Fruit fly (Drosophila melanogaster): ENCODE results near the gene Eig71Ei.

DNA sequence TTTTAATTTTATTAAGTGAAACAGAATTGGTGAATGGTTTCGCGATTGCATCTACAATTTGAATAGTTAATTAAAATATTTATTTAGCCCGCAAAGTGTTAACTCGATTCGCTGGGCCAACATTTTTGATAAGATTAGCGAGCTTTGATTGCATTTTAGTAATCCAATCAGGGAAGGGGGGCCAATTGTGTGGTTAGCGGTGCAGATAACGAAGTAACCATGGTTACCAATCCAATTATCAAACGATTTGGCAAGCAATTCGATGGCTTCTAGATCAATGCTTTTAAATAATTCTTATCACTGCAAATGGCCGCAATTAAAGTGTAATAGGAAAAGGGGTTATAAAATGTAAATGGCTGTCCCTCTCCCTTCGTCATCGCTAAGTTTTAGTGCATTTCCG lies 32.9 kb downstream of the Eig71Ei start:
- TF ChIP-seq lola (GFP tag; optimal IDR thresholded peaks at IDR 0.05) (no peak), dl (GFP tag; optimal IDR thresholded peaks at IDR 0.05; ENCODE audit: insufficient read depth in 1 of 2, partially characterized antibody in 2 of 2) (no peak), Sp1 (GFP tag; optimal IDR thresholded peaks at IDR 0.05) (no peak), Myc (optimal IDR thresholded peaks at IDR 0.05) (no peak), Jra (GFP tag; optimal IDR thresholded peaks at IDR 0.05) (no peak), pan (optimal IDR thresholded peaks at IDR 0.05) (no peak), HLH106 (tag; optimal IDR thresholded peaks at IDR 0.05) (no peak), Hr78 (GFP tag; optimal IDR thresholded peaks at IDR 0.05) (no peak), CrebA (GFP tag; optimal IDR thresholded peaks at IDR 0.05; ENCODE audit: borderline replicate concordance) (no peak), Hr83 (GFP tag; optimal IDR thresholded peaks at IDR 0.05; ENCODE audit: poor library complexity, severe bottlenecking) (no peak), Dfd (GFP tag; optimal IDR thresholded peaks at IDR 0.05) (no peak), psq (GFP tag; optimal IDR thresholded peaks at IDR 0.05) (no peak), fru (GFP tag; optimal IDR thresholded peaks at IDR 0.05) (no peak)

Measured in whole organism, wandering third instar larva.